Fruit fly (Drosophila melanogaster): Measurements from ENCODE around the gene CG9030.

- TF ChIP-seq Sin3A (optimal IDR thresholded peaks at IDR 0.05) (no peak), psq (optimal IDR thresholded peaks at IDR 0.05) (no peak)
Observed at dm6 chrX:14928844-14929243, 26.1 kb downstream of the CG9030 start, which contains the start of gene CG32591.

Data from Kc167 (cell line).